Fruit fly (Drosophila melanogaster) whole organism, embryonic: Measurements from ENCODE around the gene Rab26.

Experiments
- ATbp ChIP-seq: fragments of 200-800 bp; sonication (Bioruptor generic); optimal IDR thresholded peaks from 2 replicates; lab custom pipeline; 2017; ENCODE audit warnings: missing biosample characterization, mild to moderate bottlenecking, missing genetic modification characterization, missing genetic modification reagents
- Aef1 ChIP-seq: fragments of 200-800 bp; sonication (Bioruptor generic); IDR thresholded peaks from 3 replicates; pipeline ENCODE4 v1.3.6; 2022; ENCODE audit warnings: missing biosample characterization, missing genetic modification characterization
- B-H2 ChIP-seq: fragments of 200-800 bp; sonication (Bioruptor generic); optimal IDR thresholded peaks from 2 replicates; lab custom pipeline; 2018; ENCODE audit warnings: missing biosample characterization, mild to moderate bottlenecking, missing genetic modification characterization
- CG10959 ChIP-seq: fragments of 200-800 bp; sonication (Bioruptor generic); IDR thresholded peaks from 2 replicates; pipeline ENCODE4 v1.3.6; 2022; ENCODE audit warnings: missing biosample characterization, missing genetic modification characterization
- CG11695 ChIP-seq: fragments of 200-800 bp; sonication (Bioruptor generic); IDR thresholded peaks from 3 replicates; pipeline ENCODE4 v1.3.6; 2022; ENCODE audit warnings: missing biosample characterization, missing genetic modification characterization
- CG12219 ChIP-seq: fragments of 200-800 bp; sonication (Bioruptor generic); optimal IDR thresholded peaks from 3 replicates; lab custom pipeline; 2018; ENCODE audit warnings: missing biosample characterization, mild to moderate bottlenecking, missing genetic modification characterization
- CG14050 ChIP-seq: fragments of 200-800 bp; sonication (Bioruptor generic); IDR thresholded peaks from 3 replicates; pipeline ENCODE4 v1.3.6; 2022; ENCODE audit warnings: missing biosample characterization, missing genetic modification characterization
- CG15073 ChIP-seq: fragments of 200-800 bp; sonication (Bioruptor generic); optimal IDR thresholded peaks from 2 replicates; lab custom pipeline; 2016; ENCODE audit warnings: missing biosample characterization, missing genetic modification characterization
- CG1529 ChIP-seq: fragments of 200-800 bp; sonication (Bioruptor generic); optimal IDR thresholded peaks from 3 replicates; lab custom pipeline; 2018; ENCODE audit warnings: missing biosample characterization, missing genetic modification characterization
- CG16813 ChIP-seq: fragments of 200-800 bp; sonication (Bioruptor generic); IDR thresholded peaks from 3 replicates; pipeline ENCODE4 v1.3.6; 2022; ENCODE audit warnings: missing biosample characterization, missing genetic modification characterization; ENCODE audit not compliant: partially characterized antibody
- CG17385 ChIP-seq: fragments of 200-800 bp; sonication (Bioruptor generic); optimal IDR thresholded peaks from 3 replicates; lab custom pipeline; 2018; ENCODE audit warnings: missing biosample characterization, mild to moderate bottlenecking, missing genetic modification characterization
- CG17829 ChIP-seq: fragments of 200-800 bp; optimal IDR thresholded peaks from 2 replicates; lab custom pipeline; 2019; ENCODE audit warnings: missing biosample characterization, mild to moderate bottlenecking, missing genetic modification characterization, moderate library complexity
- CG18599 ChIP-seq: fragments of 200-800 bp; sonication (Bioruptor generic); optimal IDR thresholded peaks from 3 replicates; lab custom pipeline; 2017; ENCODE audit warnings: missing biosample characterization, missing genetic modification characterization, mild to moderate bottlenecking, moderate library complexity, missing genetic modification reagents
- CG2889 ChIP-seq: fragments of 200-800 bp; sonication (Bioruptor generic); IDR thresholded peaks from 3 replicates; pipeline ENCODE4 v1.3.6; 2022; ENCODE audit warnings: missing biosample characterization, missing genetic modification characterization
- CG30403 ChIP-seq: fragments of 200-800 bp; sonication (Bioruptor generic); optimal IDR thresholded peaks from 3 replicates; lab custom pipeline; 2016; ENCODE audit warnings: missing biosample characterization, missing genetic modification characterization
- CG32772 ChIP-seq: fragments of 200-800 bp; sonication (Bioruptor generic); IDR thresholded peaks from 2 replicates; pipeline ENCODE4 v1.3.6; 2022; ENCODE audit warnings: missing biosample characterization, missing genetic modification characterization
- CG34376 ChIP-seq: fragments of 200-800 bp; sonication (Bioruptor generic); optimal IDR thresholded peaks from 2 replicates; lab custom pipeline; 2018; ENCODE audit warnings: missing biosample characterization, mild to moderate bottlenecking, missing genetic modification characterization
- CG42726 ChIP-seq: fragments of 200-800 bp; sonication (Bioruptor generic); IDR thresholded peaks from 2 replicates; pipeline ENCODE4 v1.3.6; 2022; ENCODE audit warnings: missing biosample characterization, missing genetic modification characterization; ENCODE audit not compliant: partially characterized antibody
- CG4404 ChIP-seq: fragments of 200-800 bp; sonication (Bioruptor generic); IDR thresholded peaks from 2 replicates; pipeline ENCODE4 v1.3.6; 2022; ENCODE audit warnings: missing biosample characterization, missing genetic modification characterization
- CG6254 ChIP-seq: fragments of 200-800 bp; sonication (Bioruptor generic); optimal IDR thresholded peaks from 3 replicates; lab custom pipeline; 2017; ENCODE audit warnings: mild to moderate bottlenecking, missing biosample characterization, missing genetic modification reagents, missing genetic modification characterization
- CG6791 ChIP-seq: fragments of 200-800 bp; sonication (Bioruptor generic); IDR thresholded peaks from 3 replicates; pipeline ENCODE4 v1.3.6; 2022; ENCODE audit warnings: missing biosample characterization, missing genetic modification characterization; ENCODE audit not compliant: partially characterized antibody
- CG7786 ChIP-seq: fragments of 200-800 bp; sonication (Bioruptor generic); optimal IDR thresholded peaks from 2 replicates; lab custom pipeline; 2016; ENCODE audit warnings: missing biosample characterization, missing genetic modification characterization
- CG7839 ChIP-seq: fragments of 200-800 bp; sonication (Bioruptor generic); optimal IDR thresholded peaks from 3 replicates; lab custom pipeline; 2018; ENCODE audit warnings: missing biosample characterization, mild to moderate bottlenecking, missing genetic modification characterization, moderate library complexity
- CG7963 ChIP-seq: fragments of 200-800 bp; sonication (Bioruptor generic); IDR thresholded peaks from 3 replicates; pipeline ENCODE4 v1.3.6; 2022; ENCODE audit warnings: missing biosample characterization, missing genetic modification characterization; ENCODE audit not compliant: partially characterized antibody
- D19A ChIP-seq: fragments of 200-800 bp; optimal IDR thresholded peaks from 3 replicates; lab custom pipeline; 2019; ENCODE audit warnings: missing biosample characterization, mild to moderate bottlenecking, missing genetic modification characterization, moderate library complexity
- Fer3 ChIP-seq: fragments of 200-800 bp; sonication (Bioruptor generic); optimal IDR thresholded peaks from 2 replicates; lab custom pipeline; 2018; ENCODE audit warnings: missing biosample characterization, mild to moderate bottlenecking, missing genetic modification characterization, moderate library complexity
- Hey ChIP-seq: fragments of 200-800 bp; sonication (Bioruptor generic); optimal IDR thresholded peaks from 3 replicates; lab custom pipeline; 2018; ENCODE audit warnings: missing biosample characterization, mild to moderate bottlenecking, missing genetic modification characterization
- Hr3 ChIP-seq: fragments of 200-800 bp; sonication (Bioruptor generic); optimal IDR thresholded peaks from 3 replicates; lab custom pipeline; 2016; ENCODE audit warnings: missing biosample characterization, missing genetic modification characterization
- NC2β ChIP-seq: fragments of 200-800 bp; sonication (Bioruptor generic); optimal IDR thresholded peaks from 2 replicates; lab custom pipeline; 2016; ENCODE audit warnings: missing biosample characterization, missing genetic modification characterization
- Nf-YA ChIP-seq: fragments of 200-800 bp; sonication (Bioruptor generic); IDR thresholded peaks from 2 replicates; pipeline ENCODE4 v1.3.6; 2022; ENCODE audit warnings: missing biosample characterization, missing genetic modification characterization
- Oaz ChIP-seq: fragments of 200-800 bp; sonication (Bioruptor generic); IDR thresholded peaks from 2 replicates; pipeline ENCODE4 v1.3.6; 2022; ENCODE audit warnings: missing biosample characterization, missing genetic modification characterization
- PHDP ChIP-seq: fragments of 200-800 bp; sonication (Bioruptor generic); optimal IDR thresholded peaks from 3 replicates; lab custom pipeline; 2018; ENCODE audit warnings: missing biosample characterization, mild to moderate bottlenecking, missing genetic modification characterization, moderate library complexity
- abd-A ChIP-seq: fragments of 200-800 bp; sonication (Bioruptor generic); optimal IDR thresholded peaks from 3 replicates; lab custom pipeline; 2019; ENCODE audit warnings: missing biosample characterization, mild to moderate bottlenecking, missing genetic modification characterization, moderate library complexity
- ac ChIP-seq: fragments of 200-800 bp; sonication (Bioruptor generic); optimal IDR thresholded peaks from 3 replicates; lab custom pipeline; 2017; ENCODE audit warnings: missing biosample characterization, mild to moderate bottlenecking, missing genetic modification characterization
- aop ChIP-seq: fragments of 200-800 bp; sonication (Bioruptor generic); IDR thresholded peaks from 2 replicates; pipeline ENCODE4 v1.3.6; 2022; ENCODE audit warnings: missing biosample characterization, missing genetic modification characterization
- ara ChIP-seq: fragments of 200-800 bp; sonication (Bioruptor generic); IDR thresholded peaks from 2 replicates; pipeline ENCODE4 v1.3.6; 2022; ENCODE audit warnings: missing biosample characterization, missing genetic modification characterization
- br ChIP-seq: fragments of >200 bp; optimal IDR thresholded peaks from 2 replicates; lab custom pipeline; 2017
- cas ChIP-seq: fragments of 200-800 bp; sonication (Bioruptor generic); IDR thresholded peaks from 2 replicates; pipeline ENCODE4 v1.3.6; 2022; ENCODE audit warnings: missing biosample characterization, missing genetic modification characterization
- chinmo ChIP-seq: fragments of 200-800 bp; sonication (Bioruptor generic); IDR thresholded peaks from 4 replicates; pipeline ENCODE4 v1.3.6; 2022; ENCODE audit warnings: missing biosample characterization, missing genetic modification characterization; ENCODE audit not compliant: partially characterized antibody
- chm ChIP-seq: fragments of 200-800 bp; sonication (Bioruptor generic); IDR thresholded peaks from 2 replicates; pipeline ENCODE4 v1.3.6; 2022; ENCODE audit warnings: missing biosample characterization, missing genetic modification characterization
- cwo ChIP-seq: fragments of 200-800 bp; sonication (Bioruptor generic); optimal IDR thresholded peaks from 3 replicates; lab custom pipeline; 2017; ENCODE audit warnings: missing biosample characterization, missing genetic modification characterization, mild to moderate bottlenecking, moderate library complexity, missing genetic modification reagents
- fru ChIP-seq: fragments of >200 bp; optimal IDR thresholded peaks from 2 replicates; lab custom pipeline; 2017
- hth ChIP-seq: fragments of >200 bp; optimal IDR thresholded peaks from 2 replicates; lab custom pipeline; 2017; ENCODE audit warnings: inconsistent platforms
- klu ChIP-seq: fragments of 200-800 bp; sonication (Bioruptor generic); IDR thresholded peaks from 2 replicates; pipeline ENCODE4 v1.3.6; 2022; ENCODE audit warnings: missing biosample characterization, missing genetic modification characterization
- lbe ChIP-seq: fragments of 200-800 bp; sonication (Bioruptor generic); optimal IDR thresholded peaks from 2 replicates; lab custom pipeline; 2016; ENCODE audit warnings: missing biosample characterization, mild to moderate bottlenecking, missing genetic modification characterization
- luna ChIP-seq: fragments of 200-800 bp; sonication (Bioruptor generic); optimal IDR thresholded peaks from 2 replicates; lab custom pipeline; 2016; ENCODE audit warnings: missing biosample characterization, missing genetic modification characterization
- pnt ChIP-seq: fragments of 200-800 bp; sonication (Bioruptor generic); optimal IDR thresholded peaks from 3 replicates; lab custom pipeline; 2016; ENCODE audit warnings: missing biosample characterization, missing genetic modification characterization
- pum ChIP-seq: fragments of 200-800 bp; sonication (Bioruptor generic); optimal IDR thresholded peaks from 2 replicates; lab custom pipeline; 2016; ENCODE audit warnings: missing biosample characterization, missing genetic modification characterization
- row ChIP-seq: fragments of 200-800 bp; sonication (Bioruptor generic); IDR thresholded peaks from 3 replicates; pipeline ENCODE4 v1.3.6; 2022; ENCODE audit warnings: missing biosample characterization, missing genetic modification characterization
- sd ChIP-seq: fragments of 200-800 bp; sonication (Bioruptor generic); optimal IDR thresholded peaks from 3 replicates; lab custom pipeline; 2018; ENCODE audit warnings: missing biosample characterization, mild to moderate bottlenecking, missing genetic modification characterization, moderate library complexity
- sens-2 ChIP-seq: fragments of 200-800 bp; sonication (Bioruptor generic); IDR thresholded peaks from 2 replicates; pipeline ENCODE4 v1.3.6; 2022; ENCODE audit warnings: missing biosample characterization, missing genetic modification characterization
- wdn ChIP-seq: fragments of 200-800 bp; sonication (Bioruptor generic); IDR thresholded peaks from 2 replicates; pipeline ENCODE4 v1.3.6; 2022; ENCODE audit warnings: missing biosample characterization, missing genetic modification characterization

Rab26 gene

DNA sequence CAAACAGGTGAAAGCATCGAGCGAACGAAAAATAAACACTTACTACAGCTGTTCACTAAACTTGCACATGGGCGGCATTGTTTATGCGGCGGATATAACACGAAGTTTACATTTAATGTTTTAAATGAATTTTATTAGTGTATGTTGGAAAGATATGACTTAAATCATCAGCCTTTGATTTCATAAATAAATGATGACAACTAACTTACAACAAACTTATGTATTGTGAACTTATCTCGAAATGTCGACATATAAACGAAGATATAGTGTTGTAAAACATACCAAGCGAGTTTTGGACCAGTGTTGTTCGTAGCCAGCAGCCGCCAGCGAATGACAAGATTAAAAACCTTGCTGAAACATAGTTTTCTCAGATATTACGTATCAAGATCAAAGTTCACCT is 14.2 kb upstream of the Rab26 start, which contains the start of the genes CG11309 and CG7632 (continued):
- TF ChIP-seq CG16813 (peak; percentile 10; the same call in 1 of the 3 replicates), CG7786 (peak; percentile 98), abd-A (tag; lab: Kevin White, UChicago) (peak; percentile 99), lbe (GFP tag; lab: Kevin White, UChicago) (peak; percentile 99), Nf-YA (GFP tag; lab: Robert Waterston, UW) (peak; percentile 97), CG17829 (tag; lab: Kevin White, UChicago) (peak; percentile 100), luna (GFP tag; lab: Kevin White, UChicago) (peak; percentile 95), pum (GFP tag; lab: Kevin White, UChicago) (peak; percentile 98), Oaz (GFP tag; lab: Robert Waterston, UW) (peak; percentile 97), CG6791 (GFP tag; lab: Robert Waterston, UW) (0 out of 3 replicates have a peak, but pooled peaks have one; percentile 33), PHDP (tag; lab: Kevin White, UChicago) (peak; percentile 100), Hey (tag; lab: Kevin White, UChicago) (peak; percentile 98), cwo (GFP tag; lab: Kevin White, UChicago) (peak; percentile 98), Fer3 (tag; lab: Kevin White, UChicago) (peak; percentile 100), CG14050 (GFP tag; lab: Robert Waterston, UW) (peak; percentile 98), NC2β (peak; percentile 99), CG30403 (GFP tag; lab: Kevin White, UChicago) (peak; percentile 99), ac (GFP tag; lab: Kevin White, UChicago) (peak; percentile 98), B-H2 (GFP tag; lab: Kevin White, UChicago) (peak; percentile 100), CG12219 (GFP tag; lab: Kevin White, UChicago) (peak; percentile 100), CG17385 (GFP tag; lab: Kevin White, UChicago) (peak; percentile 99), chinmo (GFP tag; lab: Robert Waterston, UW) (no peak), CG7839 (tag; lab: Kevin White, UChicago) (peak; percentile 99), ATbp (peak; percentile 99), hth (lab: Kevin White, UChicago) (no peak), klu (peak; percentile 89), CG6254 (GFP tag; lab: Kevin White, UChicago) (peak; percentile 98), CG4404 (GFP tag; lab: Robert Waterston, UW) (peak; percentile 83), CG1529 (GFP tag; lab: Kevin White, UChicago) (peak; percentile 99), CG10959 (GFP tag; lab: Robert Waterston, UW) (peak; percentile 97), pnt (GFP tag; lab: Kevin White, UChicago) (peak; percentile 97), CG7963 (GFP tag; lab: Robert Waterston, UW) (no peak), ara (GFP tag; lab: Robert Waterston, UW) (peak; percentile 99), Aef1 (GFP tag; lab: Robert Waterston, UW) (peak; percentile 94), Hr3 (peak; percentile 97), CG34376 (GFP tag; lab: Kevin White, UChicago) (peak; percentile 100), CG32772 (GFP tag; lab: Robert Waterston, UW) (peak; percentile 93), cas (GFP tag; lab: Robert Waterston, UW) (peak; percentile 97), wdn (peak; percentile 97), aop (peak; percentile 92), row (GFP tag; lab: Robert Waterston, UW) (peak; percentile 99), CG18599 (GFP tag; lab: Kevin White, UChicago) (peak; percentile 100), CG2889 (GFP tag; lab: Robert Waterston, UW) (peak; percentile 94), sd (tag; lab: Kevin White, UChicago) (peak; percentile 96), sens-2 (GFP tag; lab: Robert Waterston, UW) (peak; percentile 99), CG42726 (GFP tag; lab: Robert Waterston, UW) (no peak), D19A (tag; lab: Kevin White, UChicago) (peak; percentile 98), CG11695 (GFP tag; lab: Robert Waterston, UW) (peak; percentile 99), fru (lab: Kevin White, UChicago) (no peak), CG15073 (GFP tag; lab: Kevin White, UChicago) (peak; percentile 79), chm (GFP tag; lab: Robert Waterston, UW) (peak; percentile 100), br (lab: Kevin White, UChicago) (no peak)
